Worm (Caenorhabditis elegans): ENCODE results near the gene nnt-1.

The nnt-1 gene

DNA sequence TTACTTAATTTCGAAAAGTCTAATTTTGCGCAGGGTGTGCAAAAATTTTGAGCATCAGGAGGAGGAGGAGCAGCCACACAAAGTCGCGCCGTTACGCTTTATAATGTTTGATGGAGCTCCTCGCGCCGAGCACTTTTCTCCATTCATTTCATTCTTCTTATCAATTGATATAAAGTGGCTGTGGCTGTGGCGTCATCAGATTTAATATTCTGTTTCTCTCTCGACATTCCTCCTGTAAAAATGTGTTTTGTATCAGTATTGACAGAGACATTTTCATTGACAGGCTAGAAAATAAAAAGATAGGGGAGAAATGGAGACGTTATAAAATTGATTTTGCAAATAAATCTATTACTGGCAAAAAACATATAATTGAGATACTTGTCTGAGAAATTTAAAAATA lies 7.2 kb downstream of the nnt-1 start (continued):
- no peak for TF ChIP-seq mef-2 (tag; optimal IDR thresholded peaks at IDR 0.05)
- no peak for TF ChIP-seq sptf-1 (tag; optimal IDR thresholded peaks at IDR 0.05)
- TF ChIP-seq nhr-84 (tag; optimal IDR thresholded peaks at IDR 0.05): no peak
- TF ChIP-seq fkh-10 (GFP tag; optimal IDR thresholded peaks at IDR 0.05): no peak
- TF ChIP-seq hlh-4 (tag; optimal IDR thresholded peaks at IDR 0.05): no peak
- TF ChIP-seq ztf-11 (tag; optimal IDR thresholded peaks at IDR 0.05): no peak

DNA sequence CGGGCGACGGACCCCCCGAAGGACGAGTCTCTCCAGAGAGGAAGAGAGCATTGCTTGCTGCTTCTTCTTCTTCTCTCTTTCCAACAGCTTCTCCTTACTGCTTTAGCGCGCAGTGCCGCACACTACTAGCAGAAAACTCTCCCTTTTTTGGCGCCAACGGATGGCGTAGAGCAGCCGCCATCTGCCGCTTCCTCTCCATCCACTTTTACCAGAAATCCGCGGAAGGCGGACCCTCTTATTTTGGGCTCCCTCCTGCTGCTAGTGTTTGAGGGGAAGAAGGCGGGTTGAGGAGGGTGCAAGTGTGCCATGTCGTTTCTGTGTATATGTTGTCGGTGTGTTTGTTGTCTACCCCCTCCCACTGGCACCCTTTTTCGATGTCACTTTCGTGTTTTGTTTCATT lies 12.3 kb downstream of the nnt-1 start:
- TF ChIP-seq mab-9 (GFP tag; IDR thresholded peaks at IDR 0.05) (0 out of 2 replicates have a peak, but pooled peaks have one; percentile 26), fkh-10 (GFP tag; optimal IDR thresholded peaks at IDR 0.05) (peak; percentile 33), xbp-1 (tag; optimal IDR thresholded peaks at IDR 0.05) (peak; percentile 6), mef-2 (tag; optimal IDR thresholded peaks at IDR 0.05) (no peak), lin-14 (GFP tag; optimal IDR thresholded peaks at IDR 0.05) (peak; percentile 67), hpl-2 (GFP tag; optimal IDR thresholded peaks at IDR 0.05) (no peak), nhr-71 (tag; optimal IDR thresholded peaks at IDR 0.05) (peak; percentile 13)

DNA sequence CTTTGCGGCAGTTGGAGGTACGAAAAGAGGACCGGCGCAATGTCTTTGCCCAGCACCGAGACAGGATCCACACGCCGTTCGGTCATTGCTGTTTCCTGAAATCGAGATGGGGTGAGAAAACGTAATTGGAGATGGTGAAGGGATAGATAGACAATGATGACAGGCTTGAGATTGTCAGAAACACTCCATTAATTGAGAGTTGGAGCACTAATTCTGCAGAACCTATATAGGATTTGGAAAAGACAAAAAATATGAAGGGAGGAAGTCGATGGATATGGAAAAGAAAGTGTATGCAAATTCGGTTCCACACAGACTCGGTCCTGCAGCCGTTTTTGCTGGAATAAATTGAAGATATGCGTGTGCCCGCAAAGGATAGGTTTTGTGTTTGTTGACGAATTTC lies 16.1 kb downstream of the nnt-1 start, which contains the start of gene Y72A10A.1:
Gene Y72A10A.1, minus strand, starts transcription at position 101 of the 400 bp plus-strand sequence.
- TF ChIP-seq skn-1 (tag; optimal IDR thresholded peaks at IDR 0.05) (no peak), mep-1 (tag; optimal IDR thresholded peaks at IDR 0.05) (no peak), hlh-17 (GFP tag; optimal IDR thresholded peaks at IDR 0.05; ENCODE audit: borderline replicate concordance) (no peak), zip-4 (GFP tag; optimal IDR thresholded peaks at IDR 0.05) (no peak), elt-2 (tag; optimal IDR thresholded peaks at IDR 0.05) (no peak), C16A3.4 (tag; optimal IDR thresholded peaks at IDR 0.05) (no peak), isw-1 (GFP tag; IDR thresholded peaks at IDR 0.05) (no peak), mab-9 (GFP tag; IDR thresholded peaks at IDR 0.05) (no peak), mdl-1 (tag; optimal IDR thresholded peaks at IDR 0.05) (no peak)

DNA sequence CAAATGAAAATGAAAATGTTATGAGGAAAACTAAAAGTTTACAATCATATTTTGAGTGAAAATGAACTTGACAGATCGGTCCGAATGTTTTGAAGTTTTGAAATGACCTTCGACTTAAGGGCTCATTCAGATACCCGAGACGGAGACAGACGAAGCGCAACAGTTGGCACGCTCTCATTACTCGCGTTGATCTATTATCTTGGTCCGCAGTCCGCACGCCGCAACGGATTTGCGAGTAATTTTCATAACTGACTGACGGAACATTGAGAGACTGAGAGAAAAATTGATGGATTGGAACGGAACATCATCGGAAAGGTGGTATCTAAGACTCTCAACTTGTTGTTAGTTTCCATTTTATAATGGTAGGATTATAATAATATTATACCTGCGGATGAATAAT lies 23.8 kb downstream of the nnt-1 start:
- TF ChIP-seq lin-14 (GFP tag; optimal IDR thresholded peaks at IDR 0.05) (peak; percentile 32), mef-2 (tag; optimal IDR thresholded peaks at IDR 0.05) (no peak), lin-35 (GFP tag; optimal IDR thresholded peaks at IDR 0.05) (no peak), nhr-28 (tag; optimal IDR thresholded peaks at IDR 0.05) (no peak), rnt-1 (tag; optimal IDR thresholded peaks at IDR 0.05) (peak; percentile 21), nhr-84 (tag; optimal IDR thresholded peaks at IDR 0.05) (no peak), xbp-1 (tag; optimal IDR thresholded peaks at IDR 0.05) (no peak)

DNA sequence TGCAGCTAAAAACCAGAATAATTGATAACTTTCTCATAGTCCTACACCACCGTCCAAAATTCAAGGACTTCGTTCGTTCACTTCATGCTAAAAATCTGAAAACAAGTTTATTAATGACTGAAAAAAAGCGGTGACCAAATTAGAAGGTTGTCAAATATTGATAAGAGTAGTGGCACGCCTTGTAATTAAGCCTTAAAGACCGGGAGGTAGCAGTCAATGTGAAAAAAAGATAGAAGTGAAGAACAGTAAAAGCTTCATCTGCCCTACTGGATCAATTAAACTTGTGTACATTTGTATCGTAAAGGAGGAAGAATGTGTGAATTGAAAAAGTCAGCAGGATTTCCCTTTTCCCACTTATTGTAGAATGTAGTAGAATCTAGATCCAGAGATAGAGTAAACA lies 28.3 kb downstream of the nnt-1 start, which contains the start of gene tag-275:
Gene tag-275, minus strand, starts transcription at position 101 of the 400 bp plus-strand sequence.
- TF ChIP-seq mef-2 (tag; optimal IDR thresholded peaks at IDR 0.05): no peak
- no peak for TF ChIP-seq mep-1 (tag; optimal IDR thresholded peaks at IDR 0.05)
- TF ChIP-seq dpl-1 (GFP tag; optimal IDR thresholded peaks at IDR 0.05): no peak
- TF ChIP-seq snu-23 (GFP tag; optimal IDR thresholded peaks at IDR 0.05): no peak

DNA sequence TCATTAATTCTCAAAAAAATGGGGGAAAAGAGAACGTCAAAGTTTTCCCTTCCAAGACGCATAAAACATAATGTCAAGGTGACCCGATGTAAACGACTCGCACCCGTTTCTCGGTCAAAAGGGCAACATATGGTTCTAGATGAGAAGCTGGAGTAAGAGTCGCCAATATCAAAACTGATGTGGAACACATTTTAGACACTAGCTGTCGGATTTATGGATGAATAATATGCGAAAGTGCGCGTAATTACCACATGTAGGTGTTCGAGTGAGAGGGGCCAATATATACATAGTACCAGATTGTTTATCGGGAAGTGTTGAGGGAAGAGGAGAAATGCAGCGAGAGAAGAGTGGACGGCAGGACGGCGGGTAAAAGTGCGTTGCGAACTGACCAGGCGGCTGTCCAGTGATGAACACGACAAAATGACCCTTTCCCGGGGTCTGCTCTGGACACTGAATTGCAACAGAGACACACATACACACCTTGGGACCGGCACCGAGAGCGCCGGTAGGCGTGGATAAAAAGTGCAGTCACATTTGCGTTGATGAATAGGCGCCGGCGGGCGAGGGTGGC lies 28.9 kb downstream of the nnt-1 start:
- peak; percentile 78 for TF ChIP-seq dsc-1 (tag; optimal IDR thresholded peaks at IDR 0.05)
- TF ChIP-seq blmp-1 (tag; optimal IDR thresholded peaks at IDR 0.05): peak; percentile 3
- TF ChIP-seq unc-30 (tag; optimal IDR thresholded peaks at IDR 0.05): no peak

DNA sequence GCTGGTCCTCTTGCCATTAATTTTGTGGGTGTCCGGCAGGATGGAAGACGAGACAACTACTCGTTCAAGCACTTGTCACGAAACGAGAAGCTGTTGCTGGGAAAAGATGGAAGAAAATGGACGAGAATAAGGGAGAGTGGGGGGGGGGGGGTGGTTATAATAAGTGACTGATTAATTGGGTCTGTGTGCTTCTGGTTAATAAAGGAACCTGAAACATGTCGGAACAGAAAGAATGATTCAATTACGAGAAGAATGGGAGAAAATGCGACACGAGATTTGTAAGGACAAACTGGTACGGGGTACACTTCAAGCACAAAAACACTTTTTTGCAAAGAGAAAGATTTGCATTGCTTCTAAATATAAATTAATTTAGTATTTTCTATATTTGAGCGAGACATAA lies 33.3 kb downstream of the nnt-1 start:
- no peak for TF ChIP-seq ceh-88 (GFP tag; IDR thresholded peaks at IDR 0.05)
- no peak for TF ChIP-seq lir-3 (tag; optimal IDR thresholded peaks at IDR 0.05; ENCODE audit: poor library complexity)
- TF ChIP-seq unc-98 (GFP tag; IDR thresholded peaks at IDR 0.05): no peak
